Worm (Caenorhabditis elegans) whole organism, mixed stage, embryonic: ENCODE results near the gene dylt-2.

Experiments
- M03D4.4 ChIP-seq: sonication (generic microtip); optimal IDR thresholded peaks from 2 replicates; lab custom pipeline; 2017; ENCODE audit warnings: mild to moderate bottlenecking, missing genetic modification characterization, missing compliant biosample characterization
- bed-3 ChIP-seq: fragments of 200-800 bp; sonication (Bioruptor generic); optimal IDR thresholded peaks from 3 replicates; lab custom pipeline; 2018; ENCODE audit warnings: mild to moderate bottlenecking, missing genetic modification characterization, moderate library complexity, missing compliant biosample characterization
- blmp-1 ChIP-seq: fragments of 150-350 bp; optimal IDR thresholded peaks from 2 replicates; lab custom pipeline; 2014; ENCODE audit warnings: missing biosample characterization, missing genetic modification characterization
- ceh-39 ChIP-seq: fragments of 150-350 bp; optimal IDR thresholded peaks from 2 replicates; lab custom pipeline; 2014; ENCODE audit warnings: missing biosample characterization, missing genetic modification characterization
- ceh-43 ChIP-seq: fragments of 200-800 bp; sonication (Bioruptor generic); optimal IDR thresholded peaks from 2 replicates; lab custom pipeline; 2018; ENCODE audit warnings: mild to moderate bottlenecking, missing genetic modification characterization, moderate library complexity, missing compliant biosample characterization
- ceh-83 ChIP-seq: fragments of 200-800 bp; sonication (Bioruptor generic); optimal IDR thresholded peaks from 2 replicates; lab custom pipeline; 2018; ENCODE audit warnings: mild to moderate bottlenecking, missing genetic modification characterization, missing compliant biosample characterization
- ces-1 ChIP-seq: fragments of 150-350 bp; optimal IDR thresholded peaks from 2 replicates; lab custom pipeline; 2014; ENCODE audit warnings: missing biosample characterization, missing genetic modification reagents, missing genetic modification characterization
- cnd-1 ChIP-seq: fragments of 200-800 bp; sonication (Bioruptor generic); optimal IDR thresholded peaks from 2 replicates; lab custom pipeline; 2018; ENCODE audit warnings: mild to moderate bottlenecking, missing genetic modification characterization, missing compliant biosample characterization
- drap-1 ChIP-seq: fragments of 200-800 bp; sonication (Bioruptor generic); optimal IDR thresholded peaks from 3 replicates; lab custom pipeline; 2018; ENCODE audit warnings: mild to moderate bottlenecking, missing genetic modification characterization, missing compliant biosample characterization
- elt-1 ChIP-seq: sonication (generic microtip); optimal IDR thresholded peaks from 2 replicates; lab custom pipeline; 2017; ENCODE audit warnings: missing genetic modification characterization, mild to moderate bottlenecking, missing compliant biosample characterization, antibody characterized with exemption, moderate library complexity, borderline replicate concordance; ENCODE audit not compliant: insufficient read depth
- flh-1 ChIP-seq: fragments of 200-800 bp; sonication (Bioruptor generic); optimal IDR thresholded peaks from 2 replicates; lab custom pipeline; 2018; ENCODE audit warnings: mild to moderate bottlenecking, missing genetic modification characterization, moderate library complexity, missing compliant biosample characterization
- ham-2 ChIP-seq: fragments of 200-800 bp; sonication (Bioruptor generic); optimal IDR thresholded peaks from 2 replicates; lab custom pipeline; 2018; ENCODE audit warnings: mild to moderate bottlenecking, missing genetic modification characterization, missing compliant biosample characterization
- hlh-1 ChIP-seq: fragments of 150-350 bp; optimal IDR thresholded peaks from 2 replicates; lab custom pipeline; 2014; ENCODE audit warnings: missing biosample characterization, missing genetic modification reagents, missing genetic modification characterization
- lin-13 ChIP-seq: fragments of 150-350 bp; optimal IDR thresholded peaks from 2 replicates; lab custom pipeline; 2014; ENCODE audit warnings: missing biosample characterization, missing genetic modification characterization
- lin-32 ChIP-seq: fragments of 200-800 bp; sonication (Bioruptor generic); optimal IDR thresholded peaks from 2 replicates; lab custom pipeline; 2018; ENCODE audit warnings: mild to moderate bottlenecking, missing genetic modification characterization, missing compliant biosample characterization
- lsy-2 ChIP-seq: fragments of 150-350 bp; optimal IDR thresholded peaks from 2 replicates; lab custom pipeline; 2014; ENCODE audit warnings: missing biosample characterization, missing genetic modification characterization
- mab-5 ChIP-seq: fragments of 150-350 bp; optimal IDR thresholded peaks from 2 replicates; lab custom pipeline; 2014; ENCODE audit warnings: missing biosample characterization, missing genetic modification characterization
- mep-1 ChIP-seq: fragments of 150-350 bp; optimal IDR thresholded peaks from 2 replicates; lab custom pipeline; 2017; ENCODE audit warnings: missing biosample characterization, missing genetic modification reagents, missing genetic modification characterization, inconsistent platforms
- mls-2 ChIP-seq: sonication (generic microtip); optimal IDR thresholded peaks from 2 replicates; lab custom pipeline; 2016; ENCODE audit warnings: mild to moderate bottlenecking, missing genetic modification characterization, moderate library complexity, missing compliant biosample characterization
- nhr-2 ChIP-seq: fragments of 150-350 bp; optimal IDR thresholded peaks from 2 replicates; lab custom pipeline; 2014; ENCODE audit warnings: missing biosample characterization, missing genetic modification characterization
- nhr-237 ChIP-seq: fragments of 150-350 bp; optimal IDR thresholded peaks from 2 replicates; lab custom pipeline; 2014; ENCODE audit warnings: missing biosample characterization, missing genetic modification characterization
- nhr-28 ChIP-seq: fragments of 150-350 bp; optimal IDR thresholded peaks from 2 replicates; lab custom pipeline; 2014; ENCODE audit warnings: missing biosample characterization, missing genetic modification characterization
- nhr-76 ChIP-seq: sonication (generic microtip); optimal IDR thresholded peaks from 2 replicates; lab custom pipeline; 2017; ENCODE audit warnings: missing biosample characterization, missing genetic modification characterization
- pha-4 ChIP-seq: fragments of 150-350 bp; optimal IDR thresholded peaks from 2 replicates; lab custom pipeline; 2018; ENCODE audit warnings: missing biosample characterization, missing genetic modification reagents, missing genetic modification characterization
- sem-2 ChIP-seq: fragments of 200-800 bp; sonication (Bioruptor generic); optimal IDR thresholded peaks from 2 replicates; lab custom pipeline; 2018; ENCODE audit warnings: mild to moderate bottlenecking, missing genetic modification characterization, missing compliant biosample characterization
- snpc-4 ChIP-seq: fragments of 150-350 bp; optimal IDR thresholded peaks from 2 replicates; lab custom pipeline; 2014; ENCODE audit warnings: missing biosample characterization, missing genetic modification characterization
- sptf-1 ChIP-seq: sonication (generic microtip); optimal IDR thresholded peaks from 2 replicates; lab custom pipeline; 2017; ENCODE audit warnings: mild to moderate bottlenecking, missing genetic modification characterization, moderate library complexity, missing compliant biosample characterization
- unc-62 ChIP-seq: fragments of 150-350 bp; optimal IDR thresholded peaks from 2 replicates; lab custom pipeline; 2014; ENCODE audit warnings: missing biosample characterization, missing genetic modification reagents, missing genetic modification characterization
- ztf-11 ChIP-seq: fragments of 150-350 bp; optimal IDR thresholded peaks from 2 replicates; lab custom pipeline; 2014; ENCODE audit warnings: missing biosample characterization, missing genetic modification characterization

dylt-2 gene

DNA sequence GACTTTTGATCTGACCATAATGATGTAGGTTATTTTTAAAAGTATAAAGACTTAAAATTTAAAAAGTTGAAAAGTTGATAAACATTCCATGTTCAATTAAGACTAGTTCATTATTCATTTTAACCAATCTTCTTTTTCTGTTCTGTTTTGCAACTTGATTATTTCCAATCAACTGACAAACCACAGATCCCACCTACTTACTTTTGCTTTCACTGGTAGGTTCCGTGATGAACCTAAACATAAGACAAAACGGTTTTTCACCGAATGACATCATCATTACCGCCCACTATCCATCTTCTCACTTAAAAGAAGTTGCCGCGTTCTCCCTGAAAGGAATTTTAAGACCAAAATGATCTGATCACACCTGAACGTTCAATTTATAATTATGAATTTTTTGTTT lies 10.3 kb downstream of the dylt-2 start:
- no peak for TF ChIP-seq elt-1 (tag; lab: Kevin White, UChicago)
- no peak for TF ChIP-seq mab-5 (tag; lab: Kevin White, UChicago)
- TF ChIP-seq, all 35 proteins: peak for 0

DNA sequence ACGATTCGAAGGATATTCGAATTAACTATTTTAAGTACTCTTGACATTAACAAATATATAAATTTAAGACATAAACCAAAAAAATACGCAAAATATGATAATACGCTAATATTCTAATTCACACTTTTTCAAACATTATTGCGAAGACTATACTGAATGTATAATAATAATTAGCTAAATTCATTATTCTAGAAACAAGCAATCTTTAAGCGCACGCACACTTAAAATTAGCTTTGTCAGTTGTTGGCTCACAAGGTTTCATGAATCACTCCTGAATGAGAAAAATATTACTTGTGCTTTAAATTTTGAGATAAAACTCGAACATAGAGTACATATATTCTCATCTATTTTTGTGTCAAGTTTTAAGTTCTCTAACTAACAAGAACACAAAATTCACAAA lies 13.1 kb downstream of the dylt-2 start:
- TF ChIP-seq sem-2 (GFP tag; lab: Kevin White, UChicago) (no peak), lin-32 (GFP tag; lab: Kevin White, UChicago) (no peak), snpc-4 (tag; lab: Kevin White, UChicago) (no peak), nhr-2 (tag; lab: Kevin White, UChicago) (no peak), hlh-1 (tag; lab: Kevin White, UChicago) (no peak), ces-1 (GFP tag; lab: Kevin White, UChicago) (no peak), M03D4.4 (no peak), blmp-1 (tag; lab: Kevin White, UChicago) (no peak), ztf-11 (tag; lab: Kevin White, UChicago) (no peak), cnd-1 (no peak), nhr-76 (tag; lab: Kevin White, UChicago) (no peak), ceh-83 (GFP tag; lab: Kevin White, UChicago) (no peak)
- TF ChIP-seq, all 35 proteins: peak for 0

DNA sequence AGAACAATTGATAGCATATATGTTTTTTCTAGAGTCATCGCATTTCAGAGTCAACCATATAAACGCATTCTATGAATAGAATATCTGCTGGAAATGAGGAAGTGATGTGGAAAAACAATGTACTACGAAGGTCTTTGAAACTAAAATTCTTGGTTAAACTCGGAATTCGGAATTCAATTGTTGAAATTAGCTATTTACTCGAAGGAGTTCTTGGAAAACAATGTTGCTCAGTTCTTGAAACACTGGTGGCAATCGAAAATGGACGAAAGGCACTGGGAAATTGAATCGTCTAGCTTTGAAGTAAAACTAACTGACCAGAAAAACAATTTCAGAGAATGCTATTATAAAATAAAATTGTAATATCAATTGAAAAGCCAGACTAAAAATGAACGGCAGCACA lies 13.6 kb downstream of the dylt-2 start:
- no peak for TF ChIP-seq ham-2
- TF ChIP-seq mls-2 (tag; lab: Kevin White, UChicago) = no peak
- no peak for TF ChIP-seq lsy-2
- TF ChIP-seq ceh-39 (tag; lab: Kevin White, UChicago) = no peak
- TF ChIP-seq snpc-4 (tag; lab: Kevin White, UChicago) = no peak
- TF ChIP-seq drap-1 = no peak
- TF ChIP-seq mab-5 (tag; lab: Kevin White, UChicago) = no peak
- TF ChIP-seq cnd-1 = no peak
- TF ChIP-seq nhr-237 (tag; lab: Kevin White, UChicago) = no peak
- no peak for TF ChIP-seq sem-2 (GFP tag; lab: Kevin White, UChicago)
- TF ChIP-seq pha-4 (tag; lab: Kevin White, UChicago) = no peak

DNA sequence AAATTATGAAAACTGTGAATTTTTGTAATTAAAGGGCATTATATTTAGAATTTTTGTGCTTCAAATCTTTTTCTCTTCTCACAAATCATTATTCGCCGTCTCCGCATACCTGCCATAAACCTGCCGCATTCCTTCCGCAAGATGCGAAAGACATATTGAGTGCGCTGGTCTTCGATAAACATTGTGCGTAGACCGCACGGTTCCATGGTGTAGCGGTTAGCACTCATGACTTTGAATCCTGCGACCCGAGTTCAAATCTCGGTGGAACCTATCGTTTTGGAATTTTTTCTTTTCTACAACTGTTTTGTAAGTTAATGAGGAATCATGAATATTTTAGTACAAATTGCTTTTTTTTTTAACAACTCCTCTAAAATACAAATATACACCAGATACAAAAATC lies 14.5 kb downstream of the dylt-2 start:
- TF ChIP-seq ceh-43 (GFP tag; lab: Kevin White, UChicago) (peak; percentile 50), unc-62 (no peak), lin-13 (tag; lab: Kevin White, UChicago) (no peak), flh-1 (GFP tag; lab: Kevin White, UChicago) (no peak), cnd-1 (peak; percentile 24), ham-2 (peak; percentile 25), mab-5 (tag; lab: Kevin White, UChicago) (no peak), nhr-237 (tag; lab: Kevin White, UChicago) (no peak), bed-3 (peak; percentile 23), M03D4.4 (peak; percentile 20), ceh-83 (GFP tag; lab: Kevin White, UChicago) (peak; percentile 76), mep-1 (tag; lab: Kevin White, UChicago) (no peak), elt-1 (tag; lab: Kevin White, UChicago) (no peak), mls-2 (tag; lab: Kevin White, UChicago) (no peak), pha-4 (tag; lab: Kevin White, UChicago) (no peak)
- TF ChIP-seq, all 35 proteins: peak for 6

DNA sequence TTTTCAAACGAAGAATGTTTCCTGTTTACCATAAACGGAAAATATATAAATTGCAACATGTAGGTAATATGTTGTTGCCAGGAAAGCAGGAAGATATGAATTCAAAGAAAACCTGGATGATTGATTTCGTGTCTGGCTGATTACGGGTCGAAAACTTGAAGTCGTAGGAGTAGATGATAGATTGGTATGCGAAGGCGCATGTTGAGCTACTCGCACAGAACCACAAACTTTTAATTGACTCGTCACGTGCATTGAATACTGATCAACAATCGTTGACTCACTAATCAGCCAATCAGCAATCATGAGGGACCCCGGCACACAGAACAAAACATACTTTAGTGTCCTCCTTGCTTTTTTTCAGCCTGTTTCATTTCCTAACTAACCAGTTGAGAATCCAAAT lies 18.7 kb downstream of the dylt-2 start:
- TF ChIP-seq sptf-1 (tag; lab: Kevin White, UChicago) (no peak), drap-1 (no peak), pha-4 (tag; lab: Kevin White, UChicago) (no peak), cnd-1 (no peak), nhr-237 (tag; lab: Kevin White, UChicago) (no peak), ham-2 (no peak), lin-13 (tag; lab: Kevin White, UChicago) (no peak), nhr-28 (tag; lab: Kevin White, UChicago) (no peak), mep-1 (tag; lab: Kevin White, UChicago) (no peak), mls-2 (tag; lab: Kevin White, UChicago) (no peak), ceh-43 (GFP tag; lab: Kevin White, UChicago) (no peak), elt-1 (tag; lab: Kevin White, UChicago) (no peak), lin-32 (GFP tag; lab: Kevin White, UChicago) (no peak)
